Worm (Caenorhabditis elegans) whole organism, late embryonic: ENCODE measurements around the gene srh-214.

Experiments used
- C38D4.7 ChIP-seq: fragments of 200-800 bp; sonication (Bioruptor generic); optimal IDR thresholded peaks from 2 replicates; lab custom pipeline; 2018; ENCODE audit warnings: mild to moderate bottlenecking, missing genetic modification characterization, moderate library complexity, missing compliant biosample characterization
- K09A11.1 ChIP-seq: sonication (generic microtip); optimal IDR thresholded peaks from 2 replicates; lab custom pipeline; 2017; ENCODE audit warnings: antibody characterized with exemption, mild to moderate bottlenecking, missing genetic modification characterization, missing compliant biosample characterization; ENCODE audit not compliant: insufficient read depth
- T23F11.4 ChIP-seq: fragments of 200-800 bp; sonication (Bioruptor generic); optimal IDR thresholded peaks from 2 replicates; lab custom pipeline; 2018; ENCODE audit warnings: mild to moderate bottlenecking, missing genetic modification characterization, missing compliant biosample characterization
- ahr-1 ChIP-seq: sonication (generic microtip); optimal IDR thresholded peaks from 2 replicates; lab custom pipeline; 2016; ENCODE audit warnings: missing genetic modification characterization, missing compliant biosample characterization
- ceh-14 ChIP-seq: sonication (generic microtip); optimal IDR thresholded peaks from 2 replicates; lab custom pipeline; 2016; ENCODE audit warnings: missing genotype, missing genetic modification characterization, missing compliant biosample characterization
- ceh-18 ChIP-seq: sonication (generic microtip); optimal IDR thresholded peaks from 2 replicates; lab custom pipeline; 2016; ENCODE audit warnings: missing genetic modification characterization, missing compliant biosample characterization
- ceh-19 ChIP-seq: fragments of 200-800 bp; sonication (Bioruptor generic); optimal IDR thresholded peaks from 2 replicates; lab custom pipeline; 2018; ENCODE audit warnings: mild to moderate bottlenecking, missing genetic modification characterization, missing compliant biosample characterization
- ceh-2 ChIP-seq: sonication (generic microtip); optimal IDR thresholded peaks from 2 replicates; lab custom pipeline; 2016; ENCODE audit warnings: missing genotype, missing genetic modification characterization, missing compliant biosample characterization
- ceh-24 ChIP-seq: sonication (generic microtip); optimal IDR thresholded peaks from 2 replicates; lab custom pipeline; 2016; ENCODE audit warnings: mild to moderate bottlenecking, missing genetic modification characterization, missing compliant biosample characterization
- ceh-31 ChIP-seq: sonication (generic microtip); optimal IDR thresholded peaks from 2 replicates; lab custom pipeline; 2016; ENCODE audit warnings: missing genetic modification characterization, missing compliant biosample characterization
- ceh-34 ChIP-seq: sonication (generic microtip); optimal IDR thresholded peaks from 2 replicates; lab custom pipeline; 2016; ENCODE audit warnings: mild to moderate bottlenecking, missing genetic modification characterization, missing compliant biosample characterization
- ceh-45 ChIP-seq: fragments of 200-800 bp; sonication (Bioruptor generic); IDR thresholded peaks from 2 replicates; pipeline ENCODE4 v1.3.6; 2022; ENCODE audit warnings: missing genetic modification reagents, missing genetic modification characterization, missing compliant biosample characterization
- ceh-48 ChIP-seq: sonication (generic microtip); optimal IDR thresholded peaks from 2 replicates; lab custom pipeline; 2016; ENCODE audit warnings: missing genetic modification characterization, inconsistent platforms, missing compliant biosample characterization
- ceh-6 ChIP-seq: fragments of 200-800 bp; sonication (Bioruptor generic); optimal IDR thresholded peaks from 2 replicates; lab custom pipeline; 2018; ENCODE audit warnings: mild to moderate bottlenecking, missing genetic modification characterization, missing compliant biosample characterization
- ceh-9 ChIP-seq: sonication (generic microtip); optimal IDR thresholded peaks from 2 replicates; lab custom pipeline; 2016; ENCODE audit warnings: mild to moderate bottlenecking, missing genetic modification characterization, inconsistent platforms, missing compliant biosample characterization
- che-1 ChIP-seq: sonication (generic microtip); optimal IDR thresholded peaks from 2 replicates; lab custom pipeline; 2016; ENCODE audit warnings: mild to moderate bottlenecking, missing genetic modification characterization, missing compliant biosample characterization
- dmd-4 ChIP-seq: sonication (generic microtip); optimal IDR thresholded peaks from 2 replicates; lab custom pipeline; 2016; ENCODE audit warnings: borderline replicate concordance, missing genetic modification characterization, missing compliant biosample characterization
- ets-4 ChIP-seq: sonication (generic microtip); optimal IDR thresholded peaks from 2 replicates; lab custom pipeline; 2016; ENCODE audit warnings: missing genetic modification characterization, missing compliant biosample characterization
- hlh-15 ChIP-seq: sonication (generic microtip); optimal IDR thresholded peaks from 2 replicates; lab custom pipeline; 2016; ENCODE audit warnings: missing genetic modification characterization, missing compliant biosample characterization
- hlh-30 ChIP-seq: sonication (generic microtip); optimal IDR thresholded peaks from 2 replicates; lab custom pipeline; 2017; ENCODE audit warnings: antibody characterized with exemption, missing genetic modification characterization, missing compliant biosample characterization; ENCODE audit not compliant: insufficient read depth
- lim-6 ChIP-seq: sonication (generic microtip); optimal IDR thresholded peaks from 2 replicates; lab custom pipeline; 2016; ENCODE audit warnings: missing genetic modification characterization, missing compliant biosample characterization
- lin-11 ChIP-seq: fragments of 200-800 bp; sonication (Bioruptor generic); optimal IDR thresholded peaks from 2 replicates; lab custom pipeline; 2018; ENCODE audit warnings: mild to moderate bottlenecking, missing genetic modification characterization, missing compliant biosample characterization
- madf-2 ChIP-seq: sonication (generic microtip); optimal IDR thresholded peaks from 2 replicates; lab custom pipeline; 2017; ENCODE audit warnings: missing genetic modification characterization, missing compliant biosample characterization
- mec-3 ChIP-seq: sonication (generic microtip); optimal IDR thresholded peaks from 2 replicates; lab custom pipeline; 2016; ENCODE audit warnings: borderline replicate concordance, missing genetic modification characterization, missing compliant biosample characterization
- nfya-1 ChIP-seq: sonication (generic microtip); optimal IDR thresholded peaks from 2 replicates; lab custom pipeline; 2017; ENCODE audit warnings: missing genetic modification characterization, mild to moderate bottlenecking, missing compliant biosample characterization, antibody characterized with exemption, moderate library complexity
- nhr-11 ChIP-seq: fragments of 150-350 bp; optimal IDR thresholded peaks from 2 replicates; lab custom pipeline; 2014; ENCODE audit warnings: missing biosample characterization, missing genetic modification characterization
- odd-2 ChIP-seq: sonication (generic microtip); optimal IDR thresholded peaks from 2 replicates; lab custom pipeline; 2017; ENCODE audit warnings: antibody characterized with exemption, mild to moderate bottlenecking, missing genetic modification characterization, missing compliant biosample characterization
- pag-3 ChIP-seq: sonication (generic microtip); optimal IDR thresholded peaks from 2 replicates; lab custom pipeline; 2016; ENCODE audit warnings: missing compliant biosample characterization, missing genetic modification characterization, borderline replicate concordance
- pha-2 ChIP-seq: sonication (generic microtip); optimal IDR thresholded peaks from 2 replicates; lab custom pipeline; 2017; ENCODE audit warnings: mild to moderate bottlenecking, missing genetic modification characterization, missing compliant biosample characterization
- ref-2 ChIP-seq: sonication (generic microtip); optimal IDR thresholded peaks from 2 replicates; lab custom pipeline; 2016; ENCODE audit warnings: missing genetic modification characterization, missing compliant biosample characterization
- sox-2 ChIP-seq: fragments of 200-800 bp; sonication (Bioruptor generic); IDR thresholded peaks from 2 replicates; pipeline ENCODE4 v1.3.6; 2022; ENCODE audit warnings: missing genetic modification reagents, missing genetic modification characterization, missing compliant biosample characterization
- tbx-7 ChIP-seq: sonication (generic microtip); optimal IDR thresholded peaks from 2 replicates; lab custom pipeline; 2016; ENCODE audit warnings: missing genotype, missing genetic modification characterization, missing compliant biosample characterization
- ttx-3 ChIP-seq: sonication (generic microtip); optimal IDR thresholded peaks from 2 replicates; lab custom pipeline; 2016; ENCODE audit warnings: missing genetic modification reagents, missing genetic modification characterization, missing compliant biosample characterization
- unc-55 ChIP-seq: sonication (generic microtip); optimal IDR thresholded peaks from 2 replicates; lab custom pipeline; 2017; ENCODE audit warnings: missing biosample characterization, missing genetic modification reagents, missing genetic modification characterization
- zip-5 ChIP-seq: sonication (generic microtip); optimal IDR thresholded peaks from 2 replicates; lab custom pipeline; 2016; ENCODE audit warnings: missing genetic modification characterization, missing compliant biosample characterization

srh-214 gene

ce11 chrV:16829396-16829795 is at the start of gene srh-214:
Gene srh-214 (minus strand): TSS chrV:16829755.
- TF ChIP-seq ceh-9 (tag; lab: Kevin White, UChicago) (no peak), ceh-18 (no peak), nhr-11 (tag; lab: Kevin White, UChicago) (no peak), K09A11.1 (no peak), C38D4.7 (GFP tag; lab: Kevin White, UChicago) (no peak), ceh-34 (tag; lab: Kevin White, UChicago) (no peak), lin-11 (tag; lab: Kevin White, UChicago) (no peak), odd-2 (tag; lab: Kevin White, UChicago) (no peak), lim-6 (no peak), sox-2 (GFP tag; lab: Robert Waterston, UW) (no peak), ahr-1 (tag; lab: Kevin White, UChicago) (no peak), dmd-4 (tag; lab: Kevin White, UChicago) (no peak), nfya-1 (no peak), ceh-45 (GFP tag; lab: Robert Waterston, UW) (no peak), ets-4 (no peak), ref-2 (tag; lab: Kevin White, UChicago) (no peak), madf-2 (tag; lab: Kevin White, UChicago) (no peak), ceh-31 (tag; lab: Kevin White, UChicago) (no peak)

DNA sequence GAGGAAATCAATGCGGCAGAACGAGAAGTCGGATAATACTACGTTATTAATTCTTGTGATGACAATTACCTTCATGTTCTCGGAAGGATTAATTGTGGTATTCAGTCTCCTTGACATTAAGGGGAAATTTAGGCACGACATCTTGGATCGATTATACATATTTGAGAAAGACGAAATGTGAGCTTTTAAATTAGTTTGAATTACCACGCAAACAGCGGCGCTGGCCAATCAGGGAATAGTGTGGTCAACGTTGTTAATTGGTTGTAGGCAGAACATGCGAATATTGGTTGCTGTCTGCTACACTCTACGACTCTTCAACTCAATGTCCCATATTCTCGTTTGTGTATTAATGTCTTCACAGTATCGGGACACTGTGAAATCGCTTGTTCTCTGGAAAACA is 45.4 kb upstream of the srh-214 start, which contains the start of gene F49A5.10:
TSS of gene F49A5.10 (plus strand) at position 301 of the 400 bp plus-strand sequence.
- TF ChIP-seq tbx-7, result no peak

- no peak for TF ChIP-seq pag-3 (tag; lab: Kevin White, UChicago)
- TF ChIP-seq che-1 (tag; lab: Kevin White, UChicago), result no peak
- TF ChIP-seq ceh-31 (tag; lab: Kevin White, UChicago), result no peak
- TF ChIP-seq ceh-6, result no peak
- TF ChIP-seq ceh-14 (tag; lab: Kevin White, UChicago), result no peak
- TF ChIP-seq hlh-15 (tag; lab: Kevin White, UChicago), result no peak
- TF ChIP-seq sox-2 (GFP tag; lab: Robert Waterston, UW), result no peak
- no peak for TF ChIP-seq mec-3 (tag; lab: Kevin White, UChicago)
- no peak for TF ChIP-seq T23F11.4 (GFP tag; lab: Kevin White, UChicago)
- no peak for TF ChIP-seq ceh-48
- no peak for TF ChIP-seq hlh-30 (tag; lab: Kevin White, UChicago)
- TF ChIP-seq madf-2 (tag; lab: Kevin White, UChicago), result no peak
- TF ChIP-seq, all 69 proteins: peak for 0
These were observed 44.1 kb upstream of the srh-214 start, which contains the start of gene srw-23 for ce11 chrV:16873642-16874041. Gene srw-23 (plus strand): TSS chrV:16873942.

ce11 chrV:16871387-16871786 is 41.8 kb upstream of the srh-214 start, which contains the start of gene thn-4:
Gene thn-4 (minus strand): TSS chrV:16871487.
- TF ChIP-seq zip-5 (tag; lab: Kevin White, UChicago) (no peak), ceh-24 (tag; lab: Kevin White, UChicago) (no peak), ttx-3 (tag; lab: Kevin White, UChicago) (no peak)

DNA sequence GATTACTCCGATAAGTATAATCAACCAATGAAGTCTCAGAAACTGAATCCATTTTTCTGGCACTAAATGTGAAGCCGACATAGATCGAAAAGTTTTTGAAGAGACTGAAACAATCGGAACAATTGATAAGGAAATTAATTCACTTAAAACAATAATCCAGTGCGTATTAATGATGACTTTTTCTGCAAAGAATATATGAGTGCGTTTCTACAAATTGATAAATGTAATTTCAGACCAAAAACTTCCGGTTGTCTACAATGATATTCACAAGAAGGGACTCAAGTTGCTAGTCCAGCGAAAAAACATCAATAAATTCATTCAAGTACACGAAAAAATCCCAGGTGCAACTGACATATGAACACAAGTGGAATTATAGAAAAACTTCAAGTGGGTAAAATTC is 40.2 kb upstream of the srh-214 start, which contains the start of gene clec-33:
TSS of gene clec-33 (minus strand) at position 101 of the 400 bp plus-strand sequence.
- TF ChIP-seq ceh-2 (tag; lab: Kevin White, UChicago), result no peak
- no peak for TF ChIP-seq pha-2 (tag; lab: Kevin White, UChicago)
- no peak for TF ChIP-seq lim-6
- no peak for TF ChIP-seq unc-55
- TF ChIP-seq ceh-19 (GFP tag; lab: Kevin White, UChicago), result no peak
- no peak for TF ChIP-seq lin-11 (tag; lab: Kevin White, UChicago)
- no peak for TF ChIP-seq pag-3 (tag; lab: Kevin White, UChicago)
